Fruit fly (Drosophila melanogaster): ENCODE measurements around the gene Mgat4b.
A peak's percentile ranks its signal among the peaks of the same experiment; 100 is the strongest.

DNA sequence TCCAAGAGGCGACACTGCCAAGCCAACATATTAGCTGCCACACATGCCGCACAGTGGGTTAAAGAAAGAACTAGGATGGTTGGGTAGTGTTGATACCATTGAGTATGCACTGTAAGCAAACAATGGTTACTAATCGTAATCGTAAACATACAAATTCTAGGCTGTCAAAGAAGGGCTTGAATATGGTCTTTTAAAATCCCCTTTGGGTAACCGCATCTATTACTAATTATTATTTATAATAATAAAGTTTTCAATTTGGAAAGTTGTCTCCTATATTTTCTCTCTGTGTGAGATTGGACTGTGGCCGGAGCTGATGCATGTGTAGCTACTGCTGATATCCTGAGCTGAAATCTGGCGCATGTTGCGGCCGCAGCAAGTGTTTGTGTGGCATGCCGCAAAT lies 37.3 kb downstream of the Mgat4b start:
- TF ChIP-seq CG6854 (GFP tag; optimal IDR thresholded peaks at IDR 0.05) (no peak), Lpt (GFP tag; optimal IDR thresholded peaks at IDR 0.05) (no peak), Blimp-1 (GFP tag; optimal IDR thresholded peaks at IDR 0.05) (no peak), lz (GFP tag; optimal IDR thresholded peaks at IDR 0.05) (no peak), CG3919 (GFP tag; optimal IDR thresholded peaks at IDR 0.05) (peak; percentile 33), vri (GFP tag; optimal IDR thresholded peaks at IDR 0.05) (no peak), esn (GFP tag; optimal IDR thresholded peaks at IDR 0.05) (no peak), Hr4 (GFP tag; optimal IDR thresholded peaks at IDR 0.05) (peak; percentile 25)
